Worm (Caenorhabditis elegans) whole organism, L4 larva: ENCODE measurements around the gene C06E4.8.

ENCODE experiments used
- dve-1 ChIP-seq: sonication (generic microtip); optimal IDR thresholded peaks from 2 replicates; lab custom pipeline; 2017; ENCODE audit warnings: antibody characterized with exemption, mild to moderate bottlenecking, missing genetic modification characterization, missing compliant biosample characterization; ENCODE audit not compliant: insufficient read depth
- nhr-11 ChIP-seq: fragments of 150-350 bp; optimal IDR thresholded peaks from 2 replicates; lab custom pipeline; 2014; ENCODE audit warnings: missing biosample characterization, missing genetic modification characterization
- nhr-25 ChIP-seq: sonication (generic microtip); optimal IDR thresholded peaks from 2 replicates; lab custom pipeline; 2017; ENCODE audit warnings: missing genetic modification characterization, mild to moderate bottlenecking, missing compliant biosample characterization, antibody characterized with exemption, moderate library complexity, borderline replicate concordance; ENCODE audit not compliant: insufficient read depth
- unc-62 ChIP-seq, 3 experiments: fragments of 150-350 bp in 1 of 3; sonication (generic microtip); optimal IDR thresholded peaks in 2 of 3; peaks in 1 of 3; 1 replicate in 1 of 3; 2 replicates in 2 of 3; lab custom pipeline; 2014 to 2017; ENCODE audit warnings: missing biosample characterization in 3 of 3, missing genetic modification characterization in 3 of 3, missing genetic modification reagents in 3 of 3, missing genotype in 1 of 3
- ztf-11 ChIP-seq: fragments of 150-350 bp; optimal IDR thresholded peaks from 2 replicates; lab custom pipeline; 2014; ENCODE audit warnings: missing biosample characterization, missing genetic modification characterization

- TF ChIP-seq ztf-11 (tag; lab: Kevin White, UChicago) = no peak
- no peak for TF ChIP-seq unc-62 (GFP tag; optimal IDR thresholded peaks at IDR 0.05 in 1 of 2; lab: Kevin White, UChicago)
- TF ChIP-seq unc-62 (tag; optimal IDR thresholded peaks at IDR 0.05; lab: Kevin White, UChicago) = no peak
- TF ChIP-seq dve-1 (tag; lab: Kevin White, UChicago) = no peak
- no peak for TF ChIP-seq nhr-25
- no peak for TF ChIP-seq nhr-11
Observed at ce11 chrIV:7323904-7324303, 38.2 kb upstream of the C06E4.8 start.
